Fruit fly (Drosophila melanogaster): ENCODE results near the gene CG17224.

Gene CG17224

DNA sequence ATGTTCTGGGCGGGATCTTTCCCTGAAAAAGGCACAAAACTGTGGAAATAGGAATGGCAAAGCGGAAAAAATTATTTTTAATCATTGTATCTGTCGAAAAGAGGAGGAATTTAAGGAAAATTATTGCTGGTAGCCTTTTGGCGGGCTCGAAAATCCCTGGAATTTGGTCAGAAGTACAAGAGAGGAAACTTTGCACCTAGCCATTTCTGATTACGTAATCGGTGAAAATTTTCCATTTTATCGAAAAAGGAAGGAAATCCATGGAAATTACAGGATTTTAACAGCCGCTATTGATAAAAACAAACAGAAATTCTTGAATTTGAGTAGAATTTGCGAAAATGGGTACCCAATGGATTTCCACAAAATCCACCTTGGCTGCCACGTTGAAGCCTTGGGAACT lies 31.3 kb downstream of the CG17224 start:
- no peak for TF ChIP-seq rn (GFP tag; IDR thresholded peaks at IDR 0.05)
- no peak for TF ChIP-seq CG10348 (GFP tag; IDR thresholded peaks at IDR 0.05)
- no peak for TF ChIP-seq CG8159 (tag; optimal IDR thresholded peaks at IDR 0.05)

DNA sequence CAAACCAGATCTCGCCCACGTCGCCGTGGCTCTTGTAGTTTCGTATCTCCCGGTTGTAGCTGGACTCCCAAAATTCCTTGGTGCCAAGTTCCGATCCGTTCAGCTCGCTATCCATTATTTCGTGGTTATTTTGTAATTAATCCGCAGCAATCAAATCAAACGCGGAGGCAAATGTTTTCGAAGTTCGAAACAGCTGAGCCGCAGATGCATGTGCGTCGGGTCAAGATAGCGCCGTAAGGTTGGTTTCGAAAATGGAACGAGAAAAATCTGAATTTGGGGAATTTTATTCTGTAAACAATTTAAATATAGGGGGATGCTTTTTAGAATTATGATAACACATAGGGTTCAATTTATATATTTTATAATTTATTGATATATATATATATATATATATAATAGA lies 39.0 kb downstream of the CG17224 start, which contains the start of gene CG9643:
Gene CG9643, minus strand, starts transcription at position 198 of the 400 bp plus-strand sequence.
- TF ChIP-seq CG4496 (GFP tag; IDR thresholded peaks at IDR 0.05) (no peak), CG15710 (tag; optimal IDR thresholded peaks at IDR 0.05) (no peak), D1 (tag; optimal IDR thresholded peaks at IDR 0.05) (no peak), EcR (GFP tag; optimal IDR thresholded peaks at IDR 0.05) (no peak), CG9948 (tag; optimal IDR thresholded peaks at IDR 0.05) (no peak), fd96Ca (GFP tag; IDR thresholded peaks at IDR 0.05) (no peak)

DNA sequence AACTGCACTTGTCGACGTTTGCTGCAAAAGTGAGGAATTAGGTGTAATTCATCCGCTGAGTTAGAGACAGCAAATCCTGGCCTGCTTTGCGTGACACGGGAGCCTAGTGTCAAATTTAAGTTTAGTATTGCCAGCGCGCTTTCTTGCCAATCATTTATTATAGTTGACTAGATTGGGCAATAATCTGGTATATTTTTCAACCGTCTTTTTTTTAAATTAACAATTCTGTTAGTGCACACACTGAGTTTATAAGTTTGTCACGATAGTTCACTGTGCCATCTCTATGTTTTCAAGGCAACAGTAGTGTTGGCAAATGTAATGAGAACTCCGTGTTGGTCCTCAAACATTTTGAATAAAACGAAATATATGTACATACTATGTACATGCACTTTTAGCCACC lies 41.3 kb downstream of the CG17224 start, which contains the start of the genes CG9641 and CG3165:
Gene CG9641, minus strand, starts transcription at position 34 of the 400 bp plus-strand sequence.
Gene CG3165, plus strand, starts transcription at position 294 of the 400 bp plus-strand sequence.
- peak; percentile 82 for TF ChIP-seq CG8159 (tag; optimal IDR thresholded peaks at IDR 0.05)
- TF ChIP-seq CG14655 (GFP tag; optimal IDR thresholded peaks at IDR 0.05): no peak
- peak; percentile 81 for TF ChIP-seq CG32121 (GFP tag; IDR thresholded peaks at IDR 0.05)
- TF ChIP-seq CG13204 (GFP tag; optimal IDR thresholded peaks at IDR 0.05): no peak
- no peak for TF ChIP-seq CG8301 (tag; optimal IDR thresholded peaks at IDR 0.05)
- peak; percentile 53 for TF ChIP-seq gl (tag; optimal IDR thresholded peaks at IDR 0.05)
- no peak for TF ChIP-seq Pif1B (GFP tag; optimal IDR thresholded peaks at IDR 0.05)
- peak; percentile 74 for TF ChIP-seq CG17806 (tag; optimal IDR thresholded peaks at IDR 0.05)
- no peak for TF ChIP-seq EcR (GFP tag; optimal IDR thresholded peaks at IDR 0.05)
- TF ChIP-seq CG9948 (tag; optimal IDR thresholded peaks at IDR 0.05): peak; percentile 71
- TF ChIP-seq Ets98B (GFP tag; IDR thresholded peaks at IDR 0.05): peak; percentile 71
- peak; percentile 74; the same call in 1 of the 2 replicates for TF ChIP-seq rn (GFP tag; IDR thresholded peaks at IDR 0.05)
- no peak for TF ChIP-seq D1 (tag; optimal IDR thresholded peaks at IDR 0.05)
- peak; percentile 44; the same call in 1 of the 2 replicates for TF ChIP-seq CG12605 (GFP tag; IDR thresholded peaks at IDR 0.05)
- peak; percentile 79 for TF ChIP-seq Snoo (tag; optimal IDR thresholded peaks at IDR 0.05)
- TF ChIP-seq CG4496 (GFP tag; IDR thresholded peaks at IDR 0.05): peak; percentile 86
- no peak for TF ChIP-seq CG10348 (GFP tag; IDR thresholded peaks at IDR 0.05)
- TF ChIP-seq CG34367 (tag; optimal IDR thresholded peaks at IDR 0.05): peak; percentile 77
- TF ChIP-seq fd96Ca (GFP tag; IDR thresholded peaks at IDR 0.05): peak; percentile 91
- TF ChIP-seq CG15710 (tag; optimal IDR thresholded peaks at IDR 0.05): peak; percentile 78
- no peak for TF ChIP-seq Pif1A (GFP tag; optimal IDR thresholded peaks at IDR 0.05)

DNA sequence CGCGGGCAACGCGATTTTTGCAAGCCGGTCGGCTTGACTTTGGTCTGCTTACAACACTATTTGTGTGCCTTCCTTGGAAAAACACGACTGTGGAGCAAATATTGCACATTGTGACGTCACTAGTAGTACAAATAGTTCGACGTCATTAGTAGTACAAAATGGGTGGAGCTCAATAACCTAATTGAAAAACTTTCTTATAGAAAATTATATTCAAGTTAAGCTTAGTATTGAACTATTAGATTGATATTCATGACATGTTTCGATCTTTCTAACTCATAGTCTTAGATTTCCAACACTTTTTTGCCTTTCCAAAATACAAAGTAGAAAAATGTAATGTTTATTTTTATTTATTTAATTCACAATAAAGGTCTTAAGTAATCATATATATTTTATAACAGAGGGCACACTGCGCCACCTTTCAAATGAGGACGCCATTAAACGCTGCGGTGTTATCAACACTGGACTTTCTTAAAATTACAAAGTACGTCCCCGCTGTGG lies 45.6 kb downstream of the CG17224 start, which contains the start of the genes Rrp1 and gammaTub23C:
Gene Rrp1, minus strand, starts transcription at position 70 of the 498 bp plus-strand sequence.
Gene gammaTub23C, plus strand, starts transcription at position 453 of the 498 bp plus-strand sequence.
- peak; percentile 92 for TF ChIP-seq CG8159 (tag; optimal IDR thresholded peaks at IDR 0.05)
- TF ChIP-seq CG14655 (GFP tag; optimal IDR thresholded peaks at IDR 0.05): peak; percentile 94
- TF ChIP-seq CG10348 (GFP tag; IDR thresholded peaks at IDR 0.05): peak; percentile 59; the same call in 1 of the 2 replicates
- peak; percentile 80 for TF ChIP-seq CG17806 (tag; optimal IDR thresholded peaks at IDR 0.05)
- TF ChIP-seq Pif1A (GFP tag; optimal IDR thresholded peaks at IDR 0.05): no peak
- peak; percentile 89 for TF ChIP-seq CG9948 (tag; optimal IDR thresholded peaks at IDR 0.05)
- peak; percentile 60; the same call in 1 of the 2 replicates for TF ChIP-seq rn (GFP tag; IDR thresholded peaks at IDR 0.05)
- TF ChIP-seq gl (tag; optimal IDR thresholded peaks at IDR 0.05): peak; percentile 33
- TF ChIP-seq CG15710 (tag; optimal IDR thresholded peaks at IDR 0.05): peak; percentile 87
- no peak for TF ChIP-seq D1 (tag; optimal IDR thresholded peaks at IDR 0.05)
- no peak for TF ChIP-seq EcR (GFP tag; optimal IDR thresholded peaks at IDR 0.05)
- TF ChIP-seq CG34367 (tag; optimal IDR thresholded peaks at IDR 0.05): peak; percentile 80
- 0 out of 2 replicates have a peak, but pooled peaks have one; percentile 53 for TF ChIP-seq CG12605 (GFP tag; IDR thresholded peaks at IDR 0.05)
- peak; percentile 69; the same call in 2 of the 3 replicates for TF ChIP-seq fd96Ca (GFP tag; IDR thresholded peaks at IDR 0.05)
- TF ChIP-seq Snoo (tag; optimal IDR thresholded peaks at IDR 0.05): peak; percentile 90
- peak; percentile 67 for TF ChIP-seq Ets98B (GFP tag; IDR thresholded peaks at IDR 0.05)
- TF ChIP-seq Pif1B (GFP tag; optimal IDR thresholded peaks at IDR 0.05): no peak
- peak; percentile 86 for TF ChIP-seq CG8301 (tag; optimal IDR thresholded peaks at IDR 0.05)
- TF ChIP-seq CG4496 (GFP tag; IDR thresholded peaks at IDR 0.05): peak; percentile 82
- peak; percentile 80; the same call in 1 of the 2 replicates for TF ChIP-seq CG32121 (GFP tag; IDR thresholded peaks at IDR 0.05)

dm6 chr2L:2969438-2969837 lies 48.7 kb downstream of the CG17224 start, which contains the start of gene Ts:
TSS of gene Ts (minus strand) at chr2L:2969638.
- no peak for TF ChIP-seq Snoo (tag; optimal IDR thresholded peaks at IDR 0.05)
- TF ChIP-seq D1 (tag; optimal IDR thresholded peaks at IDR 0.05): no peak
- TF ChIP-seq CG10348 (GFP tag; IDR thresholded peaks at IDR 0.05): no peak
- TF ChIP-seq gl (tag; optimal IDR thresholded peaks at IDR 0.05): no peak
- TF ChIP-seq CG12605 (GFP tag; IDR thresholded peaks at IDR 0.05): no peak
- TF ChIP-seq Ets98B (GFP tag; IDR thresholded peaks at IDR 0.05): no peak
- no peak for TF ChIP-seq EcR (GFP tag; optimal IDR thresholded peaks at IDR 0.05)

dm6 chr2L:2966917-2967316 lies 51.2 kb downstream of the CG17224 start:
- no peak for TF ChIP-seq D1 (tag; optimal IDR thresholded peaks at IDR 0.05)
